Fruit fly (Drosophila melanogaster): ENCODE results near the gene elav.

DNA sequence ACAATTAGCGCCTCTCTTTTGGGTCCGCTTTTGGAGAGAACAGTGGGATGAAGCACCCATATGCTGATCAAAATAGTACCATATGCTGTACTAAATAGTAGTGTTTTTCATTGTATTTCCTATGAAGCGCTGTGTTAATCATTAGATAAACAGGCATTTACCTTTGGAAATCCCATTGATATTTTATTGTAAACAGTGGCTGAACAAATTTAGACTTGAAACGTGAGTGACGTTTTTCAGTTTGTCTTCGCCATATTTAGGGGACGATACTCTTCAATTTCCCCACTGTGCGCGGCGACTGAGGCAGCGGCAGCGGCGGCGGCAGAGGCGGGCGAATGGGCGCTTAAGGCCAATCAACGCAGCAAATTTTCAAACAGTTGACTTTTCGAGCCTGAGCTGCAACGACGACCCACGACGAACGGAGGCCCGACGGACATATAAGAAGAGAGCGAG, 23.4 kb downstream of the elav start:
- 0 out of 3 replicates have a peak, but pooled peaks have one; percentile 64 for TF ChIP-seq ken (GFP tag; IDR thresholded peaks at IDR 0.05)
- TF ChIP-seq ems (GFP tag; optimal IDR thresholded peaks at IDR 0.05): peak; percentile 72
- TF ChIP-seq sna (GFP tag; IDR thresholded peaks at IDR 0.05; ENCODE audit: partially characterized antibody): no peak
- TF ChIP-seq CG31441 (GFP tag; IDR thresholded peaks at IDR 0.05): no peak
- TF ChIP-seq rib (GFP tag; IDR thresholded peaks at IDR 0.05): peak; percentile 77; the same call in 1 of the 2 replicates
- peak; percentile 53; the same call in 2 of the 3 replicates for TF ChIP-seq zfh1 (GFP tag; IDR thresholded peaks at IDR 0.05)
- TF ChIP-seq ftz-f1 (GFP tag; optimal IDR thresholded peaks at IDR 0.05): peak; percentile 29
- no peak for TF ChIP-seq yki (optimal IDR thresholded peaks at IDR 0.05)
- TF ChIP-seq gcm2 (GFP tag; optimal IDR thresholded peaks at IDR 0.05): no peak
- TF ChIP-seq insv (GFP tag; optimal IDR thresholded peaks at IDR 0.05): peak in 1 of 2 experiments; percentile 23
- TF ChIP-seq danr (GFP tag; IDR thresholded peaks at IDR 0.05): peak; percentile 60; the same call in 1 of the 2 replicates
- TF ChIP-seq unpg (GFP tag; optimal IDR thresholded peaks at IDR 0.05): peak; percentile 80
- TF ChIP-seq Bgb (GFP tag; IDR thresholded peaks at IDR 0.05; ENCODE audit: partially characterized antibody): no peak; the same call in 1 of the 2 replicates
- no peak for TF ChIP-seq Lhr (GFP tag; optimal IDR thresholded peaks at IDR 0.05)

Data from whole organism, embryonic.